Worm (Caenorhabditis elegans) whole organism, mixed stage, embryonic: ENCODE measurements around the gene srsx-16.

Experiments
- M03D4.4 ChIP-seq: sonication (generic microtip); optimal IDR thresholded peaks from 2 replicates; lab custom pipeline; 2017; ENCODE audit warnings: mild to moderate bottlenecking, missing genetic modification characterization, missing compliant biosample characterization
- bed-3 ChIP-seq: fragments of 200-800 bp; sonication (Bioruptor generic); optimal IDR thresholded peaks from 3 replicates; lab custom pipeline; 2018; ENCODE audit warnings: mild to moderate bottlenecking, missing genetic modification characterization, moderate library complexity, missing compliant biosample characterization
- blmp-1 ChIP-seq: fragments of 150-350 bp; optimal IDR thresholded peaks from 2 replicates; lab custom pipeline; 2014; ENCODE audit warnings: missing biosample characterization, missing genetic modification characterization
- ceh-39 ChIP-seq: fragments of 150-350 bp; optimal IDR thresholded peaks from 2 replicates; lab custom pipeline; 2014; ENCODE audit warnings: missing biosample characterization, missing genetic modification characterization
- ceh-43 ChIP-seq: fragments of 200-800 bp; sonication (Bioruptor generic); optimal IDR thresholded peaks from 2 replicates; lab custom pipeline; 2018; ENCODE audit warnings: mild to moderate bottlenecking, missing genetic modification characterization, moderate library complexity, missing compliant biosample characterization
- ceh-83 ChIP-seq: fragments of 200-800 bp; sonication (Bioruptor generic); optimal IDR thresholded peaks from 2 replicates; lab custom pipeline; 2018; ENCODE audit warnings: mild to moderate bottlenecking, missing genetic modification characterization, missing compliant biosample characterization
- ces-1 ChIP-seq: fragments of 150-350 bp; optimal IDR thresholded peaks from 2 replicates; lab custom pipeline; 2014; ENCODE audit warnings: missing biosample characterization, missing genetic modification reagents, missing genetic modification characterization
- cnd-1 ChIP-seq: fragments of 200-800 bp; sonication (Bioruptor generic); optimal IDR thresholded peaks from 2 replicates; lab custom pipeline; 2018; ENCODE audit warnings: mild to moderate bottlenecking, missing genetic modification characterization, missing compliant biosample characterization
- drap-1 ChIP-seq: fragments of 200-800 bp; sonication (Bioruptor generic); optimal IDR thresholded peaks from 3 replicates; lab custom pipeline; 2018; ENCODE audit warnings: mild to moderate bottlenecking, missing genetic modification characterization, missing compliant biosample characterization
- elt-1 ChIP-seq: sonication (generic microtip); optimal IDR thresholded peaks from 2 replicates; lab custom pipeline; 2017; ENCODE audit warnings: missing genetic modification characterization, mild to moderate bottlenecking, missing compliant biosample characterization, antibody characterized with exemption, moderate library complexity, borderline replicate concordance; ENCODE audit not compliant: insufficient read depth
- elt-3 ChIP-seq: fragments of 150-350 bp; optimal IDR thresholded peaks from 2 replicates; lab custom pipeline; 2014; ENCODE audit warnings: missing biosample characterization, missing genetic modification characterization
- flh-1 ChIP-seq: fragments of 200-800 bp; sonication (Bioruptor generic); optimal IDR thresholded peaks from 2 replicates; lab custom pipeline; 2018; ENCODE audit warnings: mild to moderate bottlenecking, missing genetic modification characterization, moderate library complexity, missing compliant biosample characterization
- ham-2 ChIP-seq: fragments of 200-800 bp; sonication (Bioruptor generic); optimal IDR thresholded peaks from 2 replicates; lab custom pipeline; 2018; ENCODE audit warnings: mild to moderate bottlenecking, missing genetic modification characterization, missing compliant biosample characterization
- hlh-1 ChIP-seq: fragments of 150-350 bp; optimal IDR thresholded peaks from 2 replicates; lab custom pipeline; 2014; ENCODE audit warnings: missing biosample characterization, missing genetic modification reagents, missing genetic modification characterization
- lin-13 ChIP-seq: fragments of 150-350 bp; optimal IDR thresholded peaks from 2 replicates; lab custom pipeline; 2014; ENCODE audit warnings: missing biosample characterization, missing genetic modification characterization
- lin-32 ChIP-seq: fragments of 200-800 bp; sonication (Bioruptor generic); optimal IDR thresholded peaks from 2 replicates; lab custom pipeline; 2018; ENCODE audit warnings: mild to moderate bottlenecking, missing genetic modification characterization, missing compliant biosample characterization
- lsy-2 ChIP-seq: fragments of 150-350 bp; optimal IDR thresholded peaks from 2 replicates; lab custom pipeline; 2014; ENCODE audit warnings: missing biosample characterization, missing genetic modification characterization
- mab-5 ChIP-seq: fragments of 150-350 bp; optimal IDR thresholded peaks from 2 replicates; lab custom pipeline; 2014; ENCODE audit warnings: missing biosample characterization, missing genetic modification characterization
- mep-1 ChIP-seq: fragments of 150-350 bp; optimal IDR thresholded peaks from 2 replicates; lab custom pipeline; 2017; ENCODE audit warnings: missing biosample characterization, missing genetic modification reagents, missing genetic modification characterization, inconsistent platforms
- mls-2 ChIP-seq: sonication (generic microtip); optimal IDR thresholded peaks from 2 replicates; lab custom pipeline; 2016; ENCODE audit warnings: mild to moderate bottlenecking, missing genetic modification characterization, moderate library complexity, missing compliant biosample characterization
- nhr-12 ChIP-seq: fragments of 150-350 bp; optimal IDR thresholded peaks from 2 replicates; lab custom pipeline; 2014; ENCODE audit warnings: missing biosample characterization, missing genetic modification characterization
- nhr-2 ChIP-seq: fragments of 150-350 bp; optimal IDR thresholded peaks from 2 replicates; lab custom pipeline; 2014; ENCODE audit warnings: missing biosample characterization, missing genetic modification characterization
- nhr-237 ChIP-seq: fragments of 150-350 bp; optimal IDR thresholded peaks from 2 replicates; lab custom pipeline; 2014; ENCODE audit warnings: missing biosample characterization, missing genetic modification characterization
- nhr-28 ChIP-seq: fragments of 150-350 bp; optimal IDR thresholded peaks from 2 replicates; lab custom pipeline; 2014; ENCODE audit warnings: missing biosample characterization, missing genetic modification characterization
- nhr-76 ChIP-seq: sonication (generic microtip); optimal IDR thresholded peaks from 2 replicates; lab custom pipeline; 2017; ENCODE audit warnings: missing biosample characterization, missing genetic modification characterization
- pha-4 ChIP-seq: fragments of 150-350 bp; optimal IDR thresholded peaks from 2 replicates; lab custom pipeline; 2018; ENCODE audit warnings: missing biosample characterization, missing genetic modification reagents, missing genetic modification characterization
- sem-2 ChIP-seq: fragments of 200-800 bp; sonication (Bioruptor generic); optimal IDR thresholded peaks from 2 replicates; lab custom pipeline; 2018; ENCODE audit warnings: mild to moderate bottlenecking, missing genetic modification characterization, missing compliant biosample characterization
- snpc-4 ChIP-seq: fragments of 150-350 bp; optimal IDR thresholded peaks from 2 replicates; lab custom pipeline; 2014; ENCODE audit warnings: missing biosample characterization, missing genetic modification characterization
- sptf-1 ChIP-seq: sonication (generic microtip); optimal IDR thresholded peaks from 2 replicates; lab custom pipeline; 2017; ENCODE audit warnings: mild to moderate bottlenecking, missing genetic modification characterization, moderate library complexity, missing compliant biosample characterization
- tbx-8 ChIP-seq: fragments of 200-800 bp; sonication (Bioruptor generic); optimal IDR thresholded peaks from 2 replicates; lab custom pipeline; 2018; ENCODE audit warnings: mild to moderate bottlenecking, missing genetic modification characterization, moderate library complexity, missing compliant biosample characterization
- unc-120 ChIP-seq: sonication (generic microtip); optimal IDR thresholded peaks from 2 replicates; lab custom pipeline; 2017; ENCODE audit warnings: missing genetic modification characterization, missing compliant biosample characterization; ENCODE audit not compliant: poor library complexity, severe bottlenecking
- unc-39 ChIP-seq: fragments of 150-350 bp; optimal IDR thresholded peaks from 2 replicates; lab custom pipeline; 2014; ENCODE audit warnings: missing biosample characterization, missing genetic modification characterization
- unc-62 ChIP-seq: fragments of 150-350 bp; optimal IDR thresholded peaks from 2 replicates; lab custom pipeline; 2014; ENCODE audit warnings: missing biosample characterization, missing genetic modification reagents, missing genetic modification characterization
- zip-8 ChIP-seq: fragments of 150-350 bp; optimal IDR thresholded peaks from 2 replicates; lab custom pipeline; 2014; ENCODE audit warnings: missing biosample characterization, missing genetic modification characterization
- ztf-11 ChIP-seq: fragments of 150-350 bp; optimal IDR thresholded peaks from 2 replicates; lab custom pipeline; 2014; ENCODE audit warnings: missing biosample characterization, missing genetic modification characterization

The srsx-16 gene

ce11 chrIV:5607343-5607742 is 12.2 kb downstream of the srsx-16 start:
- peak; percentile 15 for TF ChIP-seq unc-120 (tag; lab: Kevin White, UChicago)
- no peak for TF ChIP-seq unc-39

- TF ChIP-seq nhr-28 (tag; lab: Kevin White, UChicago) (no peak), lsy-2 (tag; lab: Kevin White, UChicago) (no peak), mep-1 (tag; lab: Kevin White, UChicago) (no peak), nhr-237 (no peak), ztf-11 (tag; lab: Kevin White, UChicago) (no peak), nhr-76 (tag; lab: Kevin White, UChicago) (no peak), ceh-39 (no peak), ces-1 (GFP tag; lab: Kevin White, UChicago) (no peak), elt-1 (tag; lab: Kevin White, UChicago) (no peak), zip-8 (tag; lab: Kevin White, UChicago) (no peak), hlh-1 (tag; lab: Kevin White, UChicago) (no peak), nhr-2 (tag; lab: Kevin White, UChicago) (no peak)
Measured at ce11 chrIV:5605225-5605624, 14.3 kb downstream of the srsx-16 start.

- TF ChIP-seq tbx-8 (GFP tag; lab: Kevin White, UChicago) (no peak), mep-1 (tag; lab: Kevin White, UChicago) (peak; percentile 12), hlh-1 (tag; lab: Kevin White, UChicago) (peak; percentile 38), unc-120 (tag; lab: Kevin White, UChicago) (peak; percentile 37), pha-4 (peak; percentile 89)
Measured at ce11 chrIV:5604465-5604864, 15.1 kb downstream of the srsx-16 start.

ce11 chrIV:5603321-5603720 is 16.2 kb downstream of the srsx-16 start:
- TF ChIP-seq elt-3 (tag; lab: Kevin White, UChicago): no peak
- TF ChIP-seq lin-32 (GFP tag; lab: Kevin White, UChicago): no peak
- TF ChIP-seq unc-120 (tag; lab: Kevin White, UChicago): no peak
- peak; percentile 87 for TF ChIP-seq pha-4

ce11 chrIV:5602415-5602814 is 17.1 kb downstream of the srsx-16 start:
- TF ChIP-seq drap-1 (GFP tag; lab: Kevin White, UChicago) (no peak), nhr-28 (tag; lab: Kevin White, UChicago) (no peak), cnd-1 (tag; lab: Kevin White, UChicago) (no peak), ham-2 (no peak), ces-1 (GFP tag; lab: Kevin White, UChicago) (no peak), mep-1 (tag; lab: Kevin White, UChicago) (no peak), blmp-1 (tag; lab: Kevin White, UChicago) (no peak), unc-120 (tag; lab: Kevin White, UChicago) (no peak), lin-13 (tag; lab: Kevin White, UChicago) (no peak), lsy-2 (tag; lab: Kevin White, UChicago) (no peak), zip-8 (tag; lab: Kevin White, UChicago) (no peak), ceh-43 (no peak), ceh-39 (no peak), nhr-12 (tag; lab: Kevin White, UChicago) (no peak)

ce11 chrIV:5600316-5600715 is 19.2 kb downstream of the srsx-16 start:
- TF ChIP-seq ztf-11 (tag; lab: Kevin White, UChicago): peak; percentile 38
- TF ChIP-seq elt-3 (tag; lab: Kevin White, UChicago): no peak
- TF ChIP-seq lsy-2 (tag; lab: Kevin White, UChicago): no peak
- peak; percentile 37 for TF ChIP-seq sptf-1 (tag; lab: Kevin White, UChicago)
- TF ChIP-seq snpc-4 (tag; lab: Kevin White, UChicago): no peak
- TF ChIP-seq tbx-8 (GFP tag; lab: Kevin White, UChicago): no peak
- no peak for TF ChIP-seq nhr-76 (tag; lab: Kevin White, UChicago)
- no peak for TF ChIP-seq sem-2 (GFP tag; lab: Kevin White, UChicago)
- TF ChIP-seq cnd-1 (tag; lab: Kevin White, UChicago): no peak
- TF ChIP-seq elt-1 (tag; lab: Kevin White, UChicago): no peak
- TF ChIP-seq mls-2 (tag; lab: Kevin White, UChicago): peak; percentile 56
- no peak for TF ChIP-seq lin-32 (GFP tag; lab: Kevin White, UChicago)
- TF ChIP-seq ceh-43: no peak
- peak; percentile 0 for TF ChIP-seq drap-1 (GFP tag; lab: Kevin White, UChicago)
- TF ChIP-seq zip-8 (tag; lab: Kevin White, UChicago): no peak
- no peak for TF ChIP-seq nhr-28 (tag; lab: Kevin White, UChicago)
- no peak for TF ChIP-seq bed-3
- TF ChIP-seq unc-120 (tag; lab: Kevin White, UChicago): peak; percentile 78
- TF ChIP-seq ceh-83 (GFP tag; lab: Kevin White, UChicago): no peak
- TF ChIP-seq mep-1 (tag; lab: Kevin White, UChicago): peak; percentile 27
- peak; percentile 43 for TF ChIP-seq ceh-39
- peak; percentile 54 for TF ChIP-seq ham-2
- no peak for TF ChIP-seq flh-1 (GFP tag; lab: Kevin White, UChicago)
- no peak for TF ChIP-seq nhr-12 (tag; lab: Kevin White, UChicago)
- peak; percentile 43 for TF ChIP-seq unc-62 (GFP tag; lab: Kevin White, UChicago)
- peak; percentile 39 for TF ChIP-seq hlh-1 (tag; lab: Kevin White, UChicago)
- TF ChIP-seq unc-39: no peak
- peak; percentile 97 for TF ChIP-seq pha-4
- TF ChIP-seq blmp-1 (tag; lab: Kevin White, UChicago): no peak
- peak; percentile 47 for TF ChIP-seq ces-1 (GFP tag; lab: Kevin White, UChicago)
- no peak for TF ChIP-seq mab-5 (tag; lab: Kevin White, UChicago)
- TF ChIP-seq nhr-237: no peak
- TF ChIP-seq lin-13 (tag; lab: Kevin White, UChicago): peak; percentile 68
- TF ChIP-seq M03D4.4 (tag; lab: Kevin White, UChicago): no peak
